Worm (Caenorhabditis elegans): ENCODE results near the gene fipr-3.

DNA sequence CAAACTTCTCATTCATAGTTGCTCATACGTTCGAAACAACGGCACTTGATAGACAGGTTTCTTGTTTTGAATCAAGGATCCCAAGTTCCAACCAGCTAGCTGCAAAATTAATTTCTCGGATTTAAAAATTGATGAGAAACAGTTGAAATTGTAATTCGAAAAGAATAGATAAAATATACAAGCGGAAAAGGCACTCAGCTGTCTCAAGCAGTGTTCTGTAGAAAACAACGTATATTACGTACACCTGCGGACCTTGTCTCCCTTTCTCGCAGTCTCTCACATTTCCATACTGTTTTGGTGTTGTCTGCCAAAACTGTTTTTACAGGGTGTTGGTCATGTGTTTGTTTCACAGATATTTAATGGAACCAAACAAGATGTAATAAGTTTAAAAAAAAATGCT, 7.6 kb upstream of the fipr-3 start, which contains the start of gene F23D12.10:
- TF ChIP-seq ztf-11 (tag; optimal IDR thresholded peaks at IDR 0.05): no peak
- TF ChIP-seq nhr-23 (tag; optimal IDR thresholded peaks at IDR 0.05): no peak
- TF ChIP-seq nhr-11 (tag; optimal IDR thresholded peaks at IDR 0.05): no peak
- TF ChIP-seq nhr-10 (tag; optimal IDR thresholded peaks at IDR 0.05): no peak
- TF ChIP-seq unc-55 (GFP tag; optimal IDR thresholded peaks at IDR 0.05): no peak
- TF ChIP-seq nhr-21 (tag; optimal IDR thresholded peaks at IDR 0.05): no peak
- TF ChIP-seq mdl-1 (tag; optimal IDR thresholded peaks at IDR 0.05): no peak
- no peak for TF ChIP-seq nhr-237 (tag; optimal IDR thresholded peaks at IDR 0.05)
- no peak for TF ChIP-seq nhr-6 (tag; optimal IDR thresholded peaks at IDR 0.05)
- TF ChIP-seq nhr-77 (tag; optimal IDR thresholded peaks at IDR 0.05): no peak
- no peak for TF ChIP-seq ZK546.5 (tag; optimal IDR thresholded peaks at IDR 0.05)
- TF ChIP-seq snpc-4 (tag; optimal IDR thresholded peaks at IDR 0.05): no peak
